Worm (Caenorhabditis elegans): ENCODE data around the gene tofu-6.

tofu-6 gene

DNA sequence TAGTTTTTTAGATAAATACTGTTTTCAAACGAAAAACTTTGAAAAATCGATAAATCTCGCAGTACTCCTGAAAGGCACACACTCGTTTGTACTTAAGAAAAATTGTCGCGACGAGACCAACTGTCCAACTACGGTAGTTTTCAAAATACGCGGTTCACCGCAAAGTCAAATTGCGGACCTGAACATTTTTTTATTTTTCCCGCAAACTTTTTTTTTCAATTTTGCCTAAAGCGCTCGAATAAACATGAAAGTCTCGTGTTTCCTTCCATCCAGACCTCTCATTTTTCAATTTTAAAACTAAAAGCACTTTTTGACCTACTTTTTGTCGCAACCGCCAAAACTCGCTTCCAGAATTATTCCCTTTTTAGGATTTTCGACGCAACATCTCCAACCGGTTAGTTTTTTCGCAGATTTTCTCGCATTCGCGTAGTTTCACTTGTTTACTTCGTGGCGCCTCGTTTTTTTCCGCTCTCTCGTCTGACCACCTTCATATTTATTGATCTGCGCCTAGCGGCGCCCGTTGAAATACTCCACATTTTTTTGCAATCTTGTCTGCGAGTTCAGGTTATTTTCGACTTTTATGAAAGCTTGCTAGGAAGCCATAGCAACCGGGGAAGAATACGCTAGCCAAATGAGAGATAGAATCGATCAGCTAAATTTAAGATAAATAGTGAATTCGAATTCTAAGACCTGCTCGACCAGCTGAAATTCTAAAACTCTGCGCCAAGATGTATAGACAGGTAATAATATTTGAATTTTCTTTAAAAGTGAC is 43.4 kb upstream of the tofu-6 start, which contains the start of gene prdx-2 (continued):
- TF ChIP-seq B0035.1 (tag; optimal IDR thresholded peaks at IDR 0.05) = no peak
- no peak for TF ChIP-seq sdz-38 (tag; optimal IDR thresholded peaks at IDR 0.05)
- no peak for TF ChIP-seq cebp-1 (GFP tag; IDR thresholded peaks at IDR 0.05)
- no peak for TF ChIP-seq cebp-1 (tag; optimal IDR thresholded peaks at IDR 0.05)
- peak; percentile 22 for TF ChIP-seq ztf-18 (tag; optimal IDR thresholded peaks at IDR 0.05)
- peak; percentile 40; the same call in 1 of the 2 replicates for TF ChIP-seq mcd-1 (GFP tag; IDR thresholded peaks at IDR 0.05)
- TF ChIP-seq ztf-28 (GFP tag; IDR thresholded peaks at IDR 0.05) = 0 out of 2 replicates have a peak, but pooled peaks have one; percentile 4
- no peak for TF ChIP-seq hrde-1 (tag; optimal IDR thresholded peaks at IDR 0.05; ENCODE audit: borderline replicate concordance)
- TF ChIP-seq hsf-1 (GFP tag; IDR thresholded peaks at IDR 0.05) = peak; percentile 74
- TF ChIP-seq aptf-2 (GFP tag; conservative IDR thresholded peaks at IDR 0.05) = peak; percentile 37; the same call in 1 of the 2 replicates
- no peak for TF ChIP-seq F55B11.4 (tag; optimal IDR thresholded peaks at IDR 0.05; ENCODE audit: borderline replicate concordance, insufficient read depth)
- TF ChIP-seq nhr-179 (tag; optimal IDR thresholded peaks at IDR 0.05) = no peak
- no peak for TF ChIP-seq Y56A3A.18 (GFP tag; IDR thresholded peaks at IDR 0.05)
- TF ChIP-seq ceh-91 (GFP tag; IDR thresholded peaks at IDR 0.05) = peak; percentile 94
- no peak for TF ChIP-seq snpc-1.1 (tag; optimal IDR thresholded peaks at IDR 0.05; ENCODE audit: insufficient read depth)
- TF ChIP-seq lsy-27 (tag; optimal IDR thresholded peaks at IDR 0.05; ENCODE audit: borderline replicate concordance, insufficient read depth) = no peak
- TF ChIP-seq ztf-6 (GFP tag; IDR thresholded peaks at IDR 0.05) = no peak
- TF ChIP-seq mes-4 (tag; optimal IDR thresholded peaks at IDR 0.05) = no peak
- no peak for TF ChIP-seq ztf-3 (GFP tag; optimal IDR thresholded peaks at IDR 0.05)
- TF ChIP-seq madf-10 (tag; optimal IDR thresholded peaks at IDR 0.05) = no peak
- peak; percentile 89 for TF ChIP-seq madf-8 (GFP tag; conservative IDR thresholded peaks at IDR 0.05)
- no peak for TF ChIP-seq Y79H2A.3 (GFP tag; conservative IDR thresholded peaks at IDR 0.05)
- no peak for TF ChIP-seq nhr-80 (tag; optimal IDR thresholded peaks at IDR 0.05)
- peak; percentile 35 for TF ChIP-seq snpc-3.4 (tag; optimal IDR thresholded peaks at IDR 0.05)
- TF ChIP-seq B0336.3 (GFP tag; IDR thresholded peaks at IDR 0.05) = peak; percentile 73
- peak; percentile 37 for TF ChIP-seq unc-130 (GFP tag; optimal IDR thresholded peaks at IDR 0.05)
- TF ChIP-seq F49E8.2 (tag; optimal IDR thresholded peaks at IDR 0.05; ENCODE audit: insufficient read depth) = peak; percentile 16
- TF ChIP-seq snpc-1.3 (tag; optimal IDR thresholded peaks at IDR 0.05; ENCODE audit: insufficient read depth) = no peak
- TF ChIP-seq lin-26 (GFP tag; IDR thresholded peaks at IDR 0.05) = no peak
- peak; percentile 73 for TF ChIP-seq B0019.2 (GFP tag; conservative IDR thresholded peaks at IDR 0.05)
- TF ChIP-seq F10E7.11 (tag; optimal IDR thresholded peaks at IDR 0.05) = no peak
- no peak for TF ChIP-seq ztf-22 (GFP tag; optimal IDR thresholded peaks at IDR 0.05)
- TF ChIP-seq tlf-1 (GFP tag; optimal IDR thresholded peaks at IDR 0.05) = peak; percentile 81
- TF ChIP-seq unc-62 (GFP tag; optimal IDR thresholded peaks at IDR 0.05) = no peak

DNA sequence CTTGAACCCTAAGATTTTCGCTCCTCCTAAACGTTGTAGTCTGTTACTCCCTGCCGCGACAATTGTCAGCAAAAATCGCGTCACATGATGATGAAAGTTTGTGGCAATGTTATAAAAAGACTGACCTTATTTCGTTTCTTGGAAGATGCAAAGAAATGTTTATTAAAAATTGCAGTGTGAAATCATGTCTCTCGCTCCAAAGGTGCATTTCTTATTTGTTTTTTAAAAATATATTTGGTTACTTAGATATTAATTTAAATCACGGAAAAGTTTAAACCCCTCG is 42.9 kb upstream of the tofu-6 start:
- TF ChIP-seq D2030.7 (GFP tag; IDR thresholded peaks at IDR 0.05) (no peak), akir-1 (GFP tag; optimal IDR thresholded peaks at IDR 0.05) (no peak), Y56A3A.18 (GFP tag; IDR thresholded peaks at IDR 0.05) (no peak), nfya-2 (GFP tag; IDR thresholded peaks at IDR 0.05) (no peak), F57A8.1 (GFP tag; optimal IDR thresholded peaks at IDR 0.05) (no peak), lin-26 (GFP tag; IDR thresholded peaks at IDR 0.05) (0 out of 2 replicates have a peak, but pooled peaks have one; percentile 29), let-607 (tag; optimal IDR thresholded peaks at IDR 0.05) (peak in 1 of 2 experiments; percentile 5), egl-44 (GFP tag; IDR thresholded peaks at IDR 0.05) (no peak), efl-1 (GFP tag; optimal IDR thresholded peaks at IDR 0.05) (no peak), snpc-4 (GFP tag; optimal IDR thresholded peaks at IDR 0.05) (no peak), snpc-4 (tag; optimal IDR thresholded peaks at IDR 0.05) (no peak), pbrm-1 (GFP tag; IDR thresholded peaks at IDR 0.05) (no peak), K11D2.4 (GFP tag; IDR thresholded peaks at IDR 0.05) (no peak), mxl-1 (tag; optimal IDR thresholded peaks at IDR 0.05) (no peak), F55B11.4 (tag; optimal IDR thresholded peaks at IDR 0.05; ENCODE audit: borderline replicate concordance, insufficient read depth) (no peak), athp-1 (tag; optimal IDR thresholded peaks at IDR 0.05) (no peak)

Measured in whole organism, young adult.